Worm (Caenorhabditis elegans) whole organism, L4/young adult: Measurements from ENCODE around the gene hrg-2.

Experiments used
- W03F9.2 ChIP-seq: fragments of 150-350 bp; optimal IDR thresholded peaks from 2 replicates; lab custom pipeline; 2014; ENCODE audit warnings: missing biosample characterization, missing genetic modification characterization
- dao-5 ChIP-seq: sonication (generic microtip); optimal IDR thresholded peaks from 2 replicates; lab custom pipeline; 2016; ENCODE audit warnings: missing genotype, missing genetic modification characterization, moderate library complexity, missing compliant biosample characterization
- him-1 ChIP-seq: sonication (generic microtip); optimal IDR thresholded peaks from 2 replicates; lab custom pipeline; 2016; ENCODE audit warnings: missing genotype, missing genetic modification reagents, missing genetic modification characterization, missing compliant biosample characterization

DNA sequence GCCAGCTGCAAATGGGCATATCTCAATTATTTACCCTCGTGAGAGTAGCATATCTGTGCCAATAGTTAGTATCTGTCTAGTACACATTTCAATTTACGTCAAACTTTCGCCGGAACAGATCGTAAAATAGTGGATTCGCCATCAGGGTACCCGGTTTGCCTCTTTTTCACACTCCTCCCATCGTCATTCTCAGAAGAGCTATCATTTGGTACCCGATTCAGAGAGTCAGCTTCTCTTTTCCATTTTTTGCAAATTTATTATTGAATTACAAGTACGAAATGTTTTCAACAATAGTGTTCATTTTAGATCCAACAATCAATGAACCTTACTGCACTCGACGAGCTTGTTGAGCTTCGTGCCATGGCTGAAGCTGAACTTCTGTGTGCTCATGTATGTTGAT is 18.7 kb upstream of the hrg-2 start, which contains the start of gene C54D10.5:
- TF ChIP-seq him-1 (no peak), dao-5 (tag; lab: Kevin White, UChicago) (no peak), W03F9.2 (tag; lab: Kevin White, UChicago) (no peak)
